Worm (Caenorhabditis elegans): Measurements from ENCODE around the gene lips-6.

lips-6 gene

DNA sequence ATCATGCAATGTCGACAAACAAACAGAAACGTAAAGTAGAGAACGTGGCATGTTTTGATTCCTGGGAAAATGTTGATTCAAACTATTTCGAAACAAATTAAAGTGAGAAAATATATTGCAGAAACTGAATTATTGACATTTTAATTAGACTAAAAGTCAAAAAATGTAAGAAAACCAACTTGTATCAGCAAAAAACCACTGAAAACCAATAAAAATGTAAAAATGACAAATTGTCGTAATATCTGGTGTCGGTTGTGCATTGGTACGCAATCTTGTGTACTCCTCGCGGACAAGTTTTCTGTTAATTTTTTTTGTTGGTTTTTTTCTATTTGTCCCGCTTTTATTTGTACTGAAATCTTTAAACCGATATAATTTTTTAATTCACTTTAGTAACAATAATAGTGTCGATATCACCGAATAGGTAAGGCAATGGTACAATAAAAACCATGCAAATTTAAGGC is 14.3 kb upstream of the lips-6 start, which contains the start of gene T12G3.11 (continued):
- TF ChIP-seq hmg-20 (GFP tag; IDR thresholded peaks at IDR 0.05): no peak
- TF ChIP-seq T07F8.4 (tag; optimal IDR thresholded peaks at IDR 0.05): no peak
- TF ChIP-seq madf-3 (GFP tag; IDR thresholded peaks at IDR 0.05): 0 out of 2 replicates have a peak, but pooled peaks have one; percentile 61
- no peak for TF ChIP-seq dpff-1 (tag; optimal IDR thresholded peaks at IDR 0.05)
- no peak for TF ChIP-seq egl-18 (GFP tag; IDR thresholded peaks at IDR 0.05)
- no peak for TF ChIP-seq pbrm-1 (GFP tag; IDR thresholded peaks at IDR 0.05)
- no peak for TF ChIP-seq snpc-3.4 (tag; optimal IDR thresholded peaks at IDR 0.05)
- no peak for TF ChIP-seq cebp-1 (GFP tag; IDR thresholded peaks at IDR 0.05)
- TF ChIP-seq cebp-1 (tag; optimal IDR thresholded peaks at IDR 0.05): peak; percentile 7
- TF ChIP-seq snpc-1.1 (tag; optimal IDR thresholded peaks at IDR 0.05; ENCODE audit: insufficient read depth): no peak
- no peak for TF ChIP-seq ets-4 (GFP tag; optimal IDR thresholded peaks at IDR 0.05)
- peak; percentile 29; the same call in 1 of the 2 replicates for TF ChIP-seq B0336.3 (GFP tag; IDR thresholded peaks at IDR 0.05)
- no peak for TF ChIP-seq nhr-179 (tag; optimal IDR thresholded peaks at IDR 0.05)
- no peak for TF ChIP-seq atf-7 (tag; optimal IDR thresholded peaks at IDR 0.05)
- TF ChIP-seq ztf-28 (GFP tag; IDR thresholded peaks at IDR 0.05): no peak
- TF ChIP-seq F22D6.2 (tag; optimal IDR thresholded peaks at IDR 0.05): no peak
- no peak for TF ChIP-seq attf-6 (GFP tag; IDR thresholded peaks at IDR 0.05)
- no peak for TF ChIP-seq rec-8 (tag; optimal IDR thresholded peaks at IDR 0.05)
- no peak for TF ChIP-seq ztf-22 (GFP tag; optimal IDR thresholded peaks at IDR 0.05)
- no peak for TF ChIP-seq repo-1 (tag; optimal IDR thresholded peaks at IDR 0.05)
- TF ChIP-seq Y53F4B.3 (GFP tag; IDR thresholded peaks at IDR 0.05): no peak
- TF ChIP-seq madf-6 (GFP tag; IDR thresholded peaks at IDR 0.05): 0 out of 2 replicates have a peak, but pooled peaks have one; percentile 57
- TF ChIP-seq C17E4.6 (GFP tag; IDR thresholded peaks at IDR 0.05): no peak
- 0 out of 2 replicates have a peak, but pooled peaks have one; percentile 8 for TF ChIP-seq mcd-1 (GFP tag; IDR thresholded peaks at IDR 0.05)

ce11 chrIV:12029074-12029473 is 13.6 kb upstream of the lips-6 start, which contains the start of gene tgn-38:
TSS of gene tgn-38 (minus strand) at chrIV:12029174.
- TF ChIP-seq rec-8 (tag; optimal IDR thresholded peaks at IDR 0.05): no peak
- TF ChIP-seq B0019.2 (GFP tag; conservative IDR thresholded peaks at IDR 0.05): no peak
- no peak for TF ChIP-seq die-1 (tag; optimal IDR thresholded peaks at IDR 0.05)
- TF ChIP-seq ama-1 (optimal IDR thresholded peaks at IDR 0.05): no peak
- no peak for TF ChIP-seq ama-1 (GFP tag; optimal IDR thresholded peaks at IDR 0.05)
- no peak for TF ChIP-seq K12H6.12 (tag; optimal IDR thresholded peaks at IDR 0.05)
- TF ChIP-seq cebp-2 (GFP tag; IDR thresholded peaks at IDR 0.05): no peak
- no peak for TF ChIP-seq ztf-18 (tag; optimal IDR thresholded peaks at IDR 0.05)
- no peak for TF ChIP-seq ztf-6 (GFP tag; IDR thresholded peaks at IDR 0.05)
- TF ChIP-seq lsl-1 (GFP tag; optimal IDR thresholded peaks at IDR 0.05): no peak

DNA sequence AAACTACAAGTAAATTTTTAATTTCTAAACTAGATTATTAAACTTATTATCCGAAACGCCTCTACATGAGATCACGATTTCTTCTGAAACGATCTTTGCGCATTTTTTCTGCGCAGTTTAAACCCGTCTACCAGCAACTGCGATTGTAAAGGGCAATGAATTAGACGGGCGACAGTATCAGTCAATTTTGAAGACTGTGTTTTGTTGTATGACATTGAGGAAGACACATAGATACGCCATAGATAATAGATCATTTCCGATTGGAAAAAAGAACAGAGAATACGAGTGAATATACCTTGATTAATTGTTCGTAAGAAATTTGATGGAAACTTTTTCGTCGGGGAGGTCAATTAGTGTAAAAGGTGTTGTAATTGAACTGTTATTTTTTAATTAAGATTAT is 5.9 kb upstream of the lips-6 start:
- TF ChIP-seq dpl-1 (GFP tag; optimal IDR thresholded peaks at IDR 0.05) (no peak), cebp-2 (GFP tag; IDR thresholded peaks at IDR 0.05) (no peak), C06A6.2 (GFP tag; conservative IDR thresholded peaks at IDR 0.05) (no peak), let-526 (GFP tag; IDR thresholded peaks at IDR 0.05) (no peak), madf-8 (GFP tag; conservative IDR thresholded peaks at IDR 0.05) (no peak), mel-28 (tag; optimal IDR thresholded peaks at IDR 0.05; ENCODE audit: borderline replicate concordance) (no peak), xnd-1 (tag; optimal IDR thresholded peaks at IDR 0.05) (no peak), ztf-26 (tag; optimal IDR thresholded peaks at IDR 0.05) (no peak), unc-130 (GFP tag; optimal IDR thresholded peaks at IDR 0.05) (no peak), pbrm-1 (GFP tag; IDR thresholded peaks at IDR 0.05) (no peak), dpff-1 (tag; optimal IDR thresholded peaks at IDR 0.05) (no peak), ztf-18 (tag; optimal IDR thresholded peaks at IDR 0.05) (no peak), zfh-2 (GFP tag; conservative IDR thresholded peaks at IDR 0.05) (no peak), nfya-2 (GFP tag; IDR thresholded peaks at IDR 0.05) (no peak)

Measured in whole organism, young adult.